Fruit fly (Drosophila melanogaster) whole organism, adult: ENCODE results near the gene ics.

Experiments
- CG11617 ChIP-seq: fragments of 200-800 bp; sonication (Bioruptor generic); optimal IDR thresholded peaks from 2 replicates; lab custom pipeline; 2017; ENCODE audit warnings: mild to moderate bottlenecking, missing biosample characterization, missing genetic modification reagents, missing genetic modification characterization
- CG12768 ChIP-seq: fragments of 200-800 bp; sonication (Bioruptor generic); optimal IDR thresholded peaks from 2 replicates; lab custom pipeline; 2017; ENCODE audit warnings: missing biosample characterization, missing genetic modification characterization, mild to moderate bottlenecking, moderate library complexity, missing genetic modification reagents
- CG1620 ChIP-seq: fragments of 200-800 bp; sonication (Bioruptor generic); optimal IDR thresholded peaks from 2 replicates; lab custom pipeline; 2016; ENCODE audit warnings: missing biosample characterization, missing genetic modification characterization
- CG33017 ChIP-seq: fragments of 200-800 bp; sonication (Bioruptor generic); optimal IDR thresholded peaks from 2 replicates; lab custom pipeline; 2018; ENCODE audit warnings: missing biosample characterization, mild to moderate bottlenecking, missing genetic modification characterization, moderate library complexity
- cnc ChIP-seq, 2 experiments: fragments of >200 bp; optimal IDR thresholded peaks; 2 replicates each; lab custom pipeline; 2017
- ovo ChIP-seq: fragments of 200-800 bp; sonication (Bioruptor generic); optimal IDR thresholded peaks from 2 replicates; lab custom pipeline; 2016; ENCODE audit warnings: missing biosample characterization, missing genetic modification characterization

dm6 chr2L:13611860-13612259 lies 30.5 kb downstream of the ics start:
- TF ChIP-seq ovo = no peak
- no peak for TF ChIP-seq CG12768 (GFP tag; lab: Kevin White, UChicago)
- TF ChIP-seq cnc (optimal IDR thresholded peaks at IDR 0.05; lab: Kevin White, UChicago) = no peak
- TF ChIP-seq CG33017 = no peak
- no peak for TF ChIP-seq CG1620 (GFP tag; lab: Kevin White, UChicago)
- no peak for TF ChIP-seq CG11617 (GFP tag; lab: Kevin White, UChicago)
